Worm (Caenorhabditis elegans) whole organism, mixed stage, embryonic: ENCODE data around the gene Y56A3A.30.

Experiments used
- blmp-1 ChIP-seq: fragments of 150-350 bp; optimal IDR thresholded peaks from 2 replicates; lab custom pipeline; 2014; ENCODE audit warnings: missing biosample characterization, missing genetic modification characterization
- lsy-2 ChIP-seq: fragments of 150-350 bp; optimal IDR thresholded peaks from 2 replicates; lab custom pipeline; 2014; ENCODE audit warnings: missing biosample characterization, missing genetic modification characterization
- nhr-28 ChIP-seq: fragments of 150-350 bp; optimal IDR thresholded peaks from 2 replicates; lab custom pipeline; 2014; ENCODE audit warnings: missing biosample characterization, missing genetic modification characterization
- unc-62 ChIP-seq: fragments of 150-350 bp; optimal IDR thresholded peaks from 2 replicates; lab custom pipeline; 2014; ENCODE audit warnings: missing biosample characterization, missing genetic modification reagents, missing genetic modification characterization
- ztf-11 ChIP-seq: fragments of 150-350 bp; optimal IDR thresholded peaks from 2 replicates; lab custom pipeline; 2014; ENCODE audit warnings: missing biosample characterization, missing genetic modification characterization

- no peak for TF ChIP-seq nhr-28 (tag; lab: Kevin White, UChicago)
- TF ChIP-seq blmp-1 (tag; lab: Kevin White, UChicago) = no peak
- TF ChIP-seq ztf-11 (tag; lab: Kevin White, UChicago) = no peak
- no peak for TF ChIP-seq unc-62 (GFP tag; lab: Kevin White, UChicago)
- no peak for TF ChIP-seq lsy-2 (tag; lab: Kevin White, UChicago)
Measured at ce11 chrIII:11991654-11992292, 12.9 kb upstream of the Y56A3A.30 start.
